Worm (Caenorhabditis elegans) whole organism, L4/young adult: ENCODE measurements around the gene R102.8.
A peak's percentile ranks its signal among the peaks of the same experiment; 100 is the strongest.
"Not testable (repeated sequence)": the region's sequence is repeated elsewhere in the genome, so short reads cannot be mapped to it uniquely, and the experiment has no call there.

Experiments used
- W03F9.2 ChIP-seq: fragments of 150-350 bp; optimal IDR thresholded peaks from 2 replicates; lab custom pipeline; 2014; ENCODE audit warnings: missing biosample characterization, missing genetic modification characterization
- dao-5 ChIP-seq: sonication (generic microtip); optimal IDR thresholded peaks from 2 replicates; lab custom pipeline; 2016; ENCODE audit warnings: missing genotype, missing genetic modification characterization, moderate library complexity, missing compliant biosample characterization
- him-1 ChIP-seq: sonication (generic microtip); optimal IDR thresholded peaks from 2 replicates; lab custom pipeline; 2016; ENCODE audit warnings: missing genotype, missing genetic modification reagents, missing genetic modification characterization, missing compliant biosample characterization

The R102.8 gene

ce11 chrIV:10699000-10699399, 9.0 kb upstream of the R102.8 start:
- TF ChIP-seq him-1 (tag; lab: Kevin White, UChicago), result no peak
- TF ChIP-seq W03F9.2 (tag; lab: Kevin White, UChicago), result no peak
- no peak for TF ChIP-seq dao-5 (tag; lab: Kevin White, UChicago)

ce11 chrIV:10698486-10698885, 8.4 kb upstream of the R102.8 start:
- no peak for TF ChIP-seq him-1 (tag; lab: Kevin White, UChicago)
- no peak for TF ChIP-seq W03F9.2 (tag; lab: Kevin White, UChicago)
- no peak for TF ChIP-seq dao-5 (tag; lab: Kevin White, UChicago)

ce11 chrIV:10697022-10697979, 7.3 kb upstream of the R102.8 start, which contains the start of gene allo-1:
TSS of gene allo-1 (minus strand) at chrIV:10697072.
- TF ChIP-seq dao-5 (tag; lab: Kevin White, UChicago), result no peak
- TF ChIP-seq W03F9.2 (tag; lab: Kevin White, UChicago), result peak; percentile 62
- TF ChIP-seq him-1 (tag; lab: Kevin White, UChicago), result no peak

- TF ChIP-seq dao-5 (tag; lab: Kevin White, UChicago) (no peak), him-1 (tag; lab: Kevin White, UChicago) (no peak), W03F9.2 (tag; lab: Kevin White, UChicago) (no peak)
Measured at ce11 chrIV:10695203-10695602, 5.2 kb upstream of the R102.8 start, which contains the start of gene R102.4. TSS of gene R102.4 (minus strand) at chrIV:10695303.

- no peak for TF ChIP-seq W03F9.2 (tag; lab: Kevin White, UChicago)
- no peak for TF ChIP-seq him-1 (tag; lab: Kevin White, UChicago)
- no peak for TF ChIP-seq dao-5 (tag; lab: Kevin White, UChicago)
Measured at ce11 chrIV:10688972-10689567, 969 bp downstream of the R102.8 start, which contains the start of gene R102.3. TSS of gene R102.3 (plus strand) at chrIV:10689517.

ce11 chrIV:10687307-10687706, 2.7 kb downstream of the R102.8 start, which contains the start of gene R102.2:
TSS of gene R102.2 (plus strand) at chrIV:10687607.
- TF ChIP-seq him-1, W03F9.2, dao-5 (tag; lab: Kevin White, UChicago): not testable (repeated sequence)

- TF ChIP-seq dao-5 (tag; lab: Kevin White, UChicago) (no peak), him-1 (tag; lab: Kevin White, UChicago) (no peak), W03F9.2 (tag; lab: Kevin White, UChicago) (no peak)
Measured at ce11 chrIV:10685758-10686157, 4.3 kb downstream of the R102.8 start, which contains the start of the genes K08C7.6 and R102.1. TSS of gene K08C7.6 (minus strand) at chrIV:10685858. TSS of gene R102.1 (plus strand) at chrIV:10686048.

- TF ChIP-seq dao-5 (tag; lab: Kevin White, UChicago), result no peak
- TF ChIP-seq W03F9.2 (tag; lab: Kevin White, UChicago), result no peak
- no peak for TF ChIP-seq him-1 (tag; lab: Kevin White, UChicago)
Measured at ce11 chrIV:10682155-10682749, 7.8 kb downstream of the R102.8 start, which contains the start of gene fmo-2. TSS of gene fmo-2 (plus strand) at chrIV:10682524.

- no peak for TF ChIP-seq him-1 (tag; lab: Kevin White, UChicago)
- TF ChIP-seq W03F9.2 (tag; lab: Kevin White, UChicago), result no peak
- TF ChIP-seq dao-5 (tag; lab: Kevin White, UChicago), result no peak
Measured at ce11 chrIV:10680379-10680778, 9.7 kb downstream of the R102.8 start, which contains the start of gene K08C7.4. TSS of gene K08C7.4 (minus strand) at chrIV:10680479.

ce11 chrIV:10668561-10668960, 21.5 kb downstream of the R102.8 start:
- TF ChIP-seq him-1 (tag; lab: Kevin White, UChicago) (no peak), dao-5 (tag; lab: Kevin White, UChicago) (no peak), W03F9.2 (tag; lab: Kevin White, UChicago) (no peak)

ce11 chrIV:10666523-10666922, 23.5 kb downstream of the R102.8 start, which contains the start of gene epi-1:
TSS of gene epi-1 (plus strand) at chrIV:10666823.
- no peak for TF ChIP-seq W03F9.2 (tag; lab: Kevin White, UChicago)
- no peak for TF ChIP-seq him-1 (tag; lab: Kevin White, UChicago)
- TF ChIP-seq dao-5 (tag; lab: Kevin White, UChicago), result no peak

- TF ChIP-seq dao-5 (tag; lab: Kevin White, UChicago) (no peak), him-1 (tag; lab: Kevin White, UChicago) (no peak), W03F9.2 (tag; lab: Kevin White, UChicago) (no peak)
Measured at ce11 chrIV:10664134-10664533, 25.9 kb downstream of the R102.8 start, which contains the start of gene K08C7.7. TSS of gene K08C7.7 (plus strand) at chrIV:10664434.
